Fruit fly (Drosophila melanogaster): ENCODE measurements around the gene CG17801.

Gene CG17801

DNA sequence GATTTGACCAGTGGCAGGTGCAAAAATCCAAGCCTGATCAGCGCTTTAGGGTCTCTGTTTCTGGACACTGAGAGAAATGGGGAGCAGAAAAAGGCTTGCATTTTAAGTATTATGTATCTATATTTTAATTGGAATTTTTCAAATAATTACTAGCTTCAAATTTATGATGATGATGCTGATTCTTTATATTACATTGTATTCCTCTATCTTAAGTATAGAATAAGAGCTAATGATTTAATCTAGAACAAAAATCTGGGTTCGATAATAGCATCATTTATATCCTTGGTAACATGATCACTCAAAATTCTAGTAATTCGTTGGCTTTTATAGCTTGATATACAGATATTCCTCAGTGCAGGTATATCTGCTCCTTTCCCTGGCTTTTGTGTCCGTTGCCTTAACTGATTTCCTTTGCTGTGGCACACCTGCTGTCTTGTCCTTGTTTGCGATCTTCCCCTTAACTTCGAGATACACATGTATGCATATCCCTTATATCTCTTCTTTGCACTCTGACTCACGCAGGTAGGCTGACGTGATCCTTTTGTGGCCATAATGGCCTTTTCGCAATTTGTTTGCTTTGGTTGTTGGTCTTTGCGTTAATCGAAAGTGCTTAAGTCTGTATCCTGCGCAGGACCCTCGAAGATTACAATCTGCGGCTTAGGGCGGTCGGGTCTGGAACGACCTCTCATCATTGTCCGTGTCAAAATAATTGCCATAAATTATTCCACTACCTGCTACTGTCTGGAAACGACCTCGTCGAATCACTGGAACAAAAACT is 19.1 kb upstream of the CG17801 start:
- no peak for TF ChIP-seq sv (GFP tag; optimal IDR thresholded peaks at IDR 0.05)
- no peak for TF ChIP-seq sage (GFP tag; optimal IDR thresholded peaks at IDR 0.05)
- TF ChIP-seq br (GFP tag; optimal IDR thresholded peaks at IDR 0.05), result peak; percentile 23
- TF ChIP-seq N (GFP tag; optimal IDR thresholded peaks at IDR 0.05), result no peak
- TF ChIP-seq psq (GFP tag; optimal IDR thresholded peaks at IDR 0.05), result peak; percentile 68
- no peak for TF ChIP-seq Hnf4 (GFP tag; optimal IDR thresholded peaks at IDR 0.05)
- TF ChIP-seq dl (GFP tag; optimal IDR thresholded peaks at IDR 0.05; ENCODE audit: insufficient read depth in 1 of 2, partially characterized antibody in 2 of 2), result no peak
- TF ChIP-seq Sp1 (GFP tag; optimal IDR thresholded peaks at IDR 0.05), result peak; percentile 73
- peak; percentile 59 for TF ChIP-seq dmrt93B (GFP tag; optimal IDR thresholded peaks at IDR 0.05)
- TF ChIP-seq foxo (GFP tag; optimal IDR thresholded peaks at IDR 0.05), result peak in 1 of 2 experiments; percentile 74
- TF ChIP-seq jim (GFP tag; optimal IDR thresholded peaks at IDR 0.05), result no peak
- peak; percentile 35 for TF ChIP-seq fru (GFP tag; optimal IDR thresholded peaks at IDR 0.05)
- no peak for TF ChIP-seq brk (GFP tag; optimal IDR thresholded peaks at IDR 0.05)
- TF ChIP-seq GATAd (GFP tag; optimal IDR thresholded peaks at IDR 0.05), result no peak
- TF ChIP-seq OdsH (GFP tag; optimal IDR thresholded peaks at IDR 0.05), result peak; percentile 66
- no peak for TF ChIP-seq Vsx2 (GFP tag; optimal IDR thresholded peaks at IDR 0.05; ENCODE audit: partially characterized antibody)
- peak; percentile 20 for TF ChIP-seq ey (GFP tag; optimal IDR thresholded peaks at IDR 0.05)
- no peak for TF ChIP-seq Dfd (GFP tag; optimal IDR thresholded peaks at IDR 0.05)
- TF ChIP-seq usp (GFP tag; optimal IDR thresholded peaks at IDR 0.05), result no peak
- peak; percentile 37 for TF ChIP-seq h (GFP tag; optimal IDR thresholded peaks at IDR 0.05)
- peak; percentile 42 for TF ChIP-seq woc (GFP tag; optimal IDR thresholded peaks at IDR 0.05)
- TF ChIP-seq Myc (optimal IDR thresholded peaks at IDR 0.05), result no peak
- peak; percentile 79 for TF ChIP-seq HLH106 (tag; optimal IDR thresholded peaks at IDR 0.05)
- TF ChIP-seq rgr (GFP tag; optimal IDR thresholded peaks at IDR 0.05), result peak; percentile 34
- TF ChIP-seq CG9705 (GFP tag; optimal IDR thresholded peaks at IDR 0.05), result no peak

DNA sequence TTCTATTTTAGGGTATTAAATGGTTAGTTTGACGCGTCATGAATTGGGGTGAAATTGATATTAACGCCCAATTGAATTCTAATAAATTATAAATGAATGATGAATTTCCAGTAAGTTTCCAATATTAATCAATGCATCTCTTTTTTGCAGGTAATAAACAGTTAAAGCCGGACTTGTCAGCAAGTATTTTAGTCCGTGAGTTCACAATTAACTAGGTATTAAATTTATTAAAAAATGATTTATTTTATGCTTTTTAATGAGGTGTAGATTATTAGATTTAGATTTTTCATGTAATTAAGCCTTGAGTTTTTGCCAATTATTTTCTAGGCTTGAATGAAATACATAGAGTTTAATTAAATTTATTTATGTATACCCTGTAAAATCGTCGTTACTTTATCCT is 14.9 kb upstream of the CG17801 start:
- TF ChIP-seq dl (GFP tag; optimal IDR thresholded peaks at IDR 0.05; ENCODE audit: insufficient read depth in 1 of 2, partially characterized antibody in 2 of 2) (no peak), sage (GFP tag; optimal IDR thresholded peaks at IDR 0.05) (no peak), woc (GFP tag; optimal IDR thresholded peaks at IDR 0.05) (no peak), GATAd (GFP tag; optimal IDR thresholded peaks at IDR 0.05) (no peak), br (GFP tag; optimal IDR thresholded peaks at IDR 0.05) (no peak), pan (optimal IDR thresholded peaks at IDR 0.05) (no peak), dmrt93B (GFP tag; optimal IDR thresholded peaks at IDR 0.05) (no peak)

DNA sequence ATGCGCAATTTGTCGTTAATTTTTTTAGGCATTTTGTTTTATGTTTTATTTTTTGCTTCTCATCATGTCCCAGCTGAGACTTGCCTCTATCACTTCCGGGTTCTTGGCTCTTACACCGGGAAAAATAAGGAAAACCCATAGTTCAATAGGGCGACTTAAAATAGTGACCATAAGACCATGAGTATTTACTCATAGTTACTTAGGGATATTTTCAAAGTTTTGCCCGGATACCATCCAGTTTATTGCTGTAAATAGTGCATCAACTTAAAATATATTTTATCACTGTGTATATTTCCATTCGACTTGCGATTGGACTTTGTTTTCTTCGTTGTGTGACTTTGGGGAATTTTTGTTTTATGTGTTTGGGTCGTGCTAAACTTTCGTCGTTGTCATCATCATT is 11.9 kb upstream of the CG17801 start:
- no peak for TF ChIP-seq Hr83 (GFP tag; optimal IDR thresholded peaks at IDR 0.05; ENCODE audit: poor library complexity, severe bottlenecking)
- TF ChIP-seq N (GFP tag; optimal IDR thresholded peaks at IDR 0.05), result no peak
- TF ChIP-seq foxo (GFP tag; optimal IDR thresholded peaks at IDR 0.05), result peak in 1 of 2 experiments; percentile 19
- TF ChIP-seq fru (GFP tag; optimal IDR thresholded peaks at IDR 0.05), result peak; percentile 4

DNA sequence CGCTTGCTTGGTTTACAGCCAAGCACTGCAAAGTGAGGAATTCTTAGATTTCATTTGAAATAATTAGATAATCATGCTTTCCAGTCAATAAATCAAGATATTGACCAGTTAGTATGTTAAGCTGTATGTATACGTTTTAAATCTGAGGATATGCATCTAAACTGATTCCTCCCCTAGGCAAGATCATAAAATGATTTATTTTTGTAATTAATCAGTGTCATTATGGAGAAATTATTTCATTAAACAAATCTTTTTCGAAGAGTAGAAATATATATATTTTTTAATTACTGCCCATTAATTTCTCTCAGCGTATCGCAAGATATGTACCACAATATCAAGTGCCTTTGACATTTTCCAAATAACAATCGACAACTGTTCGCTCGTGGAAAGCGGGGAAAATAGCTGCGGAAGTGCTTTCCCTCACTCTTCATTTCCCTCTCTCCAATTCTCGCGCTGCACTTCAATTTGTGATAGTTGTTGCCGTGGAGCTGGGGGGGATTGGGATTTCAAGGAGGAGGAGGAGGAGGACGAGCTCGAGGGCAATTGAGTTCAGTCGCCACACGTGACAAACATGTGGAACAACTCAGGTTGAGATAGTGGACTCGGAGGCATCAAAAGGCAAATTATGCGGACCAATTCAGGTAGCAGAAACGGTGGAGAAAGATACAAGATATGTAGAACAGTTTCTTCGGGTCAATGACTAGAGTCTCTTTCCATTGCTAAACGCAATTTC is 7.5 kb upstream of the CG17801 start:
- TF ChIP-seq usp (GFP tag; optimal IDR thresholded peaks at IDR 0.05), result no peak
- no peak for TF ChIP-seq sage (GFP tag; optimal IDR thresholded peaks at IDR 0.05)
- TF ChIP-seq dl (GFP tag; optimal IDR thresholded peaks at IDR 0.05; ENCODE audit: insufficient read depth in 1 of 2, partially characterized antibody in 2 of 2), result no peak
- TF ChIP-seq CG9705 (GFP tag; optimal IDR thresholded peaks at IDR 0.05), result no peak
- no peak for TF ChIP-seq Abd-B (GFP tag; optimal IDR thresholded peaks at IDR 0.05)
- no peak for TF ChIP-seq tai (GFP tag; optimal IDR thresholded peaks at IDR 0.05)
- TF ChIP-seq Hnf4 (GFP tag; optimal IDR thresholded peaks at IDR 0.05), result no peak
- TF ChIP-seq dsf (GFP tag; optimal IDR thresholded peaks at IDR 0.05; ENCODE audit: borderline replicate concordance), result no peak
- TF ChIP-seq Hr83 (GFP tag; optimal IDR thresholded peaks at IDR 0.05; ENCODE audit: poor library complexity, severe bottlenecking), result no peak
- TF ChIP-seq Hr78 (GFP tag; optimal IDR thresholded peaks at IDR 0.05), result no peak
- TF ChIP-seq OdsH (GFP tag; optimal IDR thresholded peaks at IDR 0.05), result no peak
- no peak for TF ChIP-seq HLH106 (tag; optimal IDR thresholded peaks at IDR 0.05)
- no peak for TF ChIP-seq CG32264 (GFP tag; optimal IDR thresholded peaks at IDR 0.05)
